Fruit fly (Drosophila melanogaster) whole organism, prepupa: ENCODE data around the gene arg.
A peak's percentile ranks its signal among the peaks of the same experiment; 100 is the strongest.

ENCODE experiments used
- Blimp-1 ChIP-seq: fragments of 200-800 bp; sonication (Bioruptor generic); optimal IDR thresholded peaks from 3 replicates; lab custom pipeline; 2017; ENCODE audit warnings: missing biosample characterization, missing genetic modification characterization, mild to moderate bottlenecking, moderate library complexity, missing genetic modification reagents
- CG10669 ChIP-seq: fragments of 200-800 bp; sonication (Bioruptor generic); optimal IDR thresholded peaks from 3 replicates; lab custom pipeline; 2018; ENCODE audit warnings: missing biosample characterization, mild to moderate bottlenecking, missing genetic modification characterization, moderate library complexity
- CG11762 ChIP-seq: fragments of 200-800 bp; sonication (Bioruptor generic); optimal IDR thresholded peaks from 3 replicates; lab custom pipeline; 2016; ENCODE audit warnings: missing biosample characterization, missing genetic modification characterization; ENCODE audit not compliant: insufficient read depth
- CG11902 ChIP-seq: fragments of 200-800 bp; sonication (Bioruptor generic); optimal IDR thresholded peaks from 3 replicates; lab custom pipeline; 2016; ENCODE audit warnings: missing biosample characterization, missing genetic modification characterization
- CG15336 ChIP-seq: fragments of 200-800 bp; sonication (Bioruptor generic); IDR thresholded peaks from 2 replicates; pipeline ENCODE4 v1.3.6; 2022; ENCODE audit warnings: missing biosample characterization, missing genetic modification characterization
- CG1621 ChIP-seq: fragments of 200-800 bp; sonication (Bioruptor generic); optimal IDR thresholded peaks from 3 replicates; lab custom pipeline; 2018; ENCODE audit warnings: missing biosample characterization, mild to moderate bottlenecking, missing genetic modification characterization
- CG16779 ChIP-seq: fragments of 200-800 bp; sonication (Bioruptor generic); optimal IDR thresholded peaks from 3 replicates; lab custom pipeline; 2017; ENCODE audit warnings: missing biosample characterization, mild to moderate bottlenecking, missing genetic modification characterization
- CG31627 ChIP-seq: fragments of 200-800 bp; sonication (Bioruptor generic); optimal IDR thresholded peaks from 3 replicates; lab custom pipeline; 2016; ENCODE audit warnings: missing biosample characterization, missing genetic modification characterization
- CG32006 ChIP-seq: fragments of 200-800 bp; sonication (Bioruptor generic); optimal IDR thresholded peaks from 3 replicates; lab custom pipeline; 2017; ENCODE audit warnings: missing biosample characterization, mild to moderate bottlenecking, missing genetic modification characterization
- CG34406 ChIP-seq: fragments of 200-800 bp; sonication (Bioruptor generic); optimal IDR thresholded peaks from 3 replicates; lab custom pipeline; 2016; ENCODE audit warnings: missing biosample characterization, missing genetic modification characterization
- CG4318 ChIP-seq: fragments of 200-800 bp; sonication (Bioruptor generic); optimal IDR thresholded peaks from 3 replicates; lab custom pipeline; 2017; ENCODE audit warnings: missing biosample characterization, mild to moderate bottlenecking, missing genetic modification characterization
- CG6163 ChIP-seq: fragments of 200-800 bp; sonication (Bioruptor generic); IDR thresholded peaks from 3 replicates; pipeline ENCODE4 v1.3.6; 2022; ENCODE audit warnings: missing biosample characterization, missing genetic modification characterization
- CG6792 ChIP-seq: fragments of 200-800 bp; sonication (Bioruptor generic); optimal IDR thresholded peaks from 3 replicates; lab custom pipeline; 2016; ENCODE audit warnings: missing biosample characterization, missing genetic modification characterization
- CG6854 ChIP-seq: fragments of 200-800 bp; sonication (Bioruptor generic); optimal IDR thresholded peaks from 2 replicates; lab custom pipeline; 2017; ENCODE audit warnings: missing biosample characterization, mild to moderate bottlenecking, missing genetic modification characterization
- CG7368 ChIP-seq: fragments of 200-800 bp; sonication (Bioruptor generic); optimal IDR thresholded peaks from 3 replicates; lab custom pipeline; 2016; ENCODE audit warnings: missing biosample characterization, missing genetic modification characterization
- CG8119 ChIP-seq: fragments of 200-800 bp; sonication (Bioruptor generic); IDR thresholded peaks from 3 replicates; pipeline ENCODE4 v1.3.6; 2022; ENCODE audit warnings: missing biosample characterization, missing genetic modification characterization
- CG8632 ChIP-seq: fragments of 200-800 bp; sonication (Bioruptor generic); optimal IDR thresholded peaks from 3 replicates; lab custom pipeline; 2016; ENCODE audit warnings: missing biosample characterization, missing genetic modification characterization
- Eip75B ChIP-seq: fragments of 200-800 bp; sonication (Bioruptor generic); optimal IDR thresholded peaks from 3 replicates; lab custom pipeline; 2016; ENCODE audit warnings: missing biosample characterization, missing genetic modification characterization
- Eip78C ChIP-seq: fragments of 200-800 bp; sonication (Bioruptor generic); peaks from one replicate; lab custom pipeline; 2016; ENCODE audit warnings: missing biosample characterization, missing genetic modification characterization
- Eip93F ChIP-seq: fragments of 200-800 bp; sonication (Bioruptor generic); optimal IDR thresholded peaks from 2 replicates; lab custom pipeline; 2016; ENCODE audit warnings: missing biosample characterization, mild to moderate bottlenecking, missing genetic modification characterization
- Ets21C ChIP-seq: fragments of 200-800 bp; sonication (Bioruptor generic); optimal IDR thresholded peaks from 3 replicates; lab custom pipeline; 2016; ENCODE audit warnings: missing biosample characterization, missing genetic modification characterization
- Ets96B ChIP-seq: fragments of 200-800 bp; optimal IDR thresholded peaks from 2 replicates; lab custom pipeline; 2019; ENCODE audit warnings: missing biosample characterization, mild to moderate bottlenecking, missing genetic modification characterization, moderate library complexity
- Gug ChIP-seq: fragments of 200-800 bp; sonication (Bioruptor generic); IDR thresholded peaks from 2 replicates; pipeline ENCODE4 v1.3.6; 2022; ENCODE audit warnings: missing biosample characterization, missing genetic modification characterization
- Hr39 ChIP-seq: fragments of 200-800 bp; sonication (Bioruptor generic); optimal IDR thresholded peaks from 2 replicates; lab custom pipeline; 2016; ENCODE audit warnings: missing biosample characterization, missing genetic modification characterization
- Met ChIP-seq: fragments of 200-800 bp; sonication (Bioruptor generic); optimal IDR thresholded peaks from 3 replicates; lab custom pipeline; 2016; ENCODE audit warnings: missing biosample characterization, missing genetic modification characterization
- Sox102F ChIP-seq: fragments of 200-800 bp; sonication (Bioruptor generic); optimal IDR thresholded peaks from 2 replicates; lab custom pipeline; 2016; ENCODE audit warnings: missing biosample characterization, mild to moderate bottlenecking, missing genetic modification characterization
- Sox14 ChIP-seq: fragments of 200-800 bp; sonication (Bioruptor generic); optimal IDR thresholded peaks from 3 replicates; lab custom pipeline; 2016; ENCODE audit warnings: missing biosample characterization, missing genetic modification characterization
- achi ChIP-seq: fragments of 200-800 bp; sonication (Bioruptor generic); optimal IDR thresholded peaks from 3 replicates; lab custom pipeline; 2016; ENCODE audit warnings: missing biosample characterization, missing genetic modification characterization
- acj6 ChIP-seq: fragments of 200-800 bp; sonication (Bioruptor generic); optimal IDR thresholded peaks from 3 replicates; lab custom pipeline; 2016; ENCODE audit warnings: missing biosample characterization, missing genetic modification characterization
- cyc ChIP-seq: fragments of 200-800 bp; sonication (Bioruptor generic); optimal IDR thresholded peaks from 3 replicates; lab custom pipeline; 2016; ENCODE audit warnings: missing biosample characterization, missing genetic modification characterization
- dsx ChIP-seq: fragments of 200-800 bp; optimal IDR thresholded peaks from 3 replicates; lab custom pipeline; 2019; ENCODE audit warnings: missing biosample characterization, mild to moderate bottlenecking, missing genetic modification characterization, moderate library complexity; ENCODE audit not compliant: poor library complexity, severe bottlenecking
- eg ChIP-seq: fragments of 200-800 bp; sonication (Bioruptor generic); IDR thresholded peaks from 3 replicates; pipeline ENCODE4 v1.3.6; 2022; ENCODE audit warnings: missing biosample characterization, missing genetic modification characterization
- fkh ChIP-seq: fragments of 200-800 bp; sonication (Bioruptor generic); optimal IDR thresholded peaks from 3 replicates; lab custom pipeline; 2017; ENCODE audit warnings: missing biosample characterization, mild to moderate bottlenecking, missing genetic modification characterization, moderate library complexity
- salr ChIP-seq, 2 experiments: fragments of 200-800 bp; sonication (Bioruptor generic); optimal IDR thresholded peaks; 3 replicates each; lab custom pipeline; 2016 to 2018; ENCODE audit warnings: missing biosample characterization in 2 of 2, missing genetic modification characterization in 2 of 2, mild to moderate bottlenecking in 1 of 2
- spab ChIP-seq: fragments of 200-800 bp; sonication (Bioruptor generic); optimal IDR thresholded peaks from 2 replicates; lab custom pipeline; 2017; ENCODE audit warnings: missing biosample characterization, mild to moderate bottlenecking, missing genetic modification characterization, missing genetic modification reagents

The arg gene

dm6 chrX:493445-494190 lies 15.6 kb upstream of the arg start, which contains the start of gene CG17896 (continued):
- peak; percentile 96 for TF ChIP-seq dsx (GFP tag; lab: Kevin White, UChicago)
- peak; percentile 98 for TF ChIP-seq Eip75B (GFP tag; lab: Kevin White, UChicago)
- TF ChIP-seq Hr39 (GFP tag; lab: Kevin White, UChicago), result peak; percentile 99
- TF ChIP-seq spab (GFP tag; lab: Kevin White, UChicago), result peak; percentile 94
- TF ChIP-seq CG11762 (GFP tag; lab: Kevin White, UChicago), result peak; percentile 96
- peak; percentile 99 for TF ChIP-seq cyc (GFP tag; lab: Kevin White, UChicago)
- peak; percentile 99 for TF ChIP-seq CG6163
- TF ChIP-seq CG6792, result peak; percentile 98
- TF ChIP-seq CG10669 (GFP tag; lab: Kevin White, UChicago), result peak; percentile 97
- TF ChIP-seq Gug, result peak; percentile 99
- peak; percentile 95 for TF ChIP-seq CG8632 (GFP tag; lab: Kevin White, UChicago)
- TF ChIP-seq Ets96B (tag; lab: Kevin White, UChicago), result peak; percentile 96
- TF ChIP-seq Met (GFP tag; lab: Kevin White, UChicago), result peak; percentile 98
- TF ChIP-seq achi (GFP tag; lab: Kevin White, UChicago), result peak; percentile 97
- peak; percentile 91 for TF ChIP-seq CG16779 (tag; lab: Kevin White, UChicago)
- TF ChIP-seq CG15336 (GFP tag; lab: Robert Waterston, UW), result peak; percentile 99
- peak; percentile 99 for TF ChIP-seq fkh (GFP tag; lab: Kevin White, UChicago)
- peak; percentile 97 for TF ChIP-seq CG11902 (GFP tag; lab: Kevin White, UChicago)
- peak; percentile 99 for TF ChIP-seq Sox14 (GFP tag; lab: Kevin White, UChicago)
- TF ChIP-seq salr (GFP tag; optimal IDR thresholded peaks at IDR 0.05; lab: Kevin White, UChicago), result peak; percentile 97 to 98
- TF ChIP-seq Sox102F (GFP tag; lab: Kevin White, UChicago), result peak; percentile 98
- peak; percentile 98 for TF ChIP-seq CG8119 (GFP tag; lab: Robert Waterston, UW)
- TF ChIP-seq CG31627 (GFP tag; lab: Kevin White, UChicago), result peak; percentile 99
- peak; percentile 98 for TF ChIP-seq CG32006 (GFP tag; lab: Kevin White, UChicago)
- TF ChIP-seq CG7368, result peak; percentile 99
- TF ChIP-seq Eip93F (GFP tag; lab: Kevin White, UChicago), result peak; percentile 96
- TF ChIP-seq CG1621, result peak; percentile 98
- peak; percentile 99 for TF ChIP-seq acj6 (GFP tag; lab: Kevin White, UChicago)
- peak; percentile 93 for TF ChIP-seq CG6854 (GFP tag; lab: Kevin White, UChicago)
- TF ChIP-seq CG34406 (GFP tag; lab: Kevin White, UChicago), result peak; percentile 96

- no peak for TF ChIP-seq CG4318 (GFP tag; lab: Kevin White, UChicago)
- peak; percentile 24 for TF ChIP-seq CG10669 (GFP tag; lab: Kevin White, UChicago)
Measured at dm6 chrX:494191-494554, 15.1 kb upstream of the arg start.

dm6 chrX:494607-495006 lies 14.6 kb upstream of the arg start, which contains the start of gene CG17778:
CG17778 (plus strand) TSS chrX:494614.
- TF ChIP-seq salr (GFP tag; optimal IDR thresholded peaks at IDR 0.05; lab: Kevin White, UChicago), result no peak
- TF ChIP-seq Ets96B (tag; lab: Kevin White, UChicago), result peak; percentile 0
- TF ChIP-seq Hr39 (GFP tag; lab: Kevin White, UChicago), result no peak
- TF ChIP-seq Blimp-1, result no peak
- TF ChIP-seq CG6163, result peak; percentile 37; the same call in 2 of the 3 replicates
- TF ChIP-seq CG6854 (GFP tag; lab: Kevin White, UChicago), result peak; percentile 15
- no peak for TF ChIP-seq CG10669 (GFP tag; lab: Kevin White, UChicago)
- no peak for TF ChIP-seq Ets21C
- peak; percentile 14; the same call in 1 of the 3 replicates for TF ChIP-seq CG8119 (GFP tag; lab: Robert Waterston, UW)
- TF ChIP-seq Eip78C (GFP tag; lab: Kevin White, UChicago), result peak; percentile 64
- TF ChIP-seq eg (GFP tag; lab: Robert Waterston, UW), result peak; percentile 40; the same call in 1 of the 3 replicates
